Fruit fly (Drosophila melanogaster) whole organism, embryonic: Measurements from ENCODE around the gene CG42835.

ENCODE experiments used
- Atf-2 ChIP-seq: fragments of 200-800 bp; sonication (Bioruptor generic); optimal IDR thresholded peaks from 2 replicates; lab custom pipeline; 2016; ENCODE audit warnings: missing biosample characterization, missing genetic modification characterization
- CG10209 ChIP-seq: fragments of 200-800 bp; sonication (Bioruptor generic); optimal IDR thresholded peaks from 3 replicates; lab custom pipeline; 2017; ENCODE audit warnings: missing biosample characterization, mild to moderate bottlenecking, missing genetic modification characterization, missing genetic modification reagents
- CG10267 ChIP-seq: fragments of 200-800 bp; sonication (Bioruptor generic); optimal IDR thresholded peaks from 2 replicates; lab custom pipeline; 2018; ENCODE audit warnings: missing biosample characterization, mild to moderate bottlenecking, missing genetic modification characterization, moderate library complexity
- CG12942 ChIP-seq: fragments of 200-800 bp; sonication (Bioruptor generic); optimal IDR thresholded peaks from 3 replicates; lab custom pipeline; 2016; ENCODE audit warnings: missing biosample characterization, missing genetic modification characterization
- CG13296 ChIP-seq: fragments of 200-800 bp; sonication (Bioruptor generic); optimal IDR thresholded peaks from 3 replicates; lab custom pipeline; 2018; ENCODE audit warnings: missing biosample characterization, mild to moderate bottlenecking, missing genetic modification characterization
- CG14050 ChIP-seq: fragments of 200-800 bp; sonication (Bioruptor generic); IDR thresholded peaks from 3 replicates; pipeline ENCODE4 v1.3.6; 2022; ENCODE audit warnings: missing biosample characterization, missing genetic modification characterization
- CG15011 ChIP-seq: fragments of 200-800 bp; sonication (Bioruptor generic); optimal IDR thresholded peaks from 3 replicates; lab custom pipeline; 2018; ENCODE audit warnings: missing biosample characterization, mild to moderate bottlenecking, missing genetic modification characterization
- CG15601 ChIP-seq: fragments of 200-800 bp; sonication (Bioruptor generic); optimal IDR thresholded peaks from 3 replicates; lab custom pipeline; 2019; ENCODE audit warnings: missing biosample characterization, mild to moderate bottlenecking, missing genetic modification characterization, moderate library complexity
- CG16813 ChIP-seq: fragments of 200-800 bp; sonication (Bioruptor generic); IDR thresholded peaks from 3 replicates; pipeline ENCODE4 v1.3.6; 2022; ENCODE audit warnings: missing biosample characterization, missing genetic modification characterization; ENCODE audit not compliant: partially characterized antibody
- CG17186 ChIP-seq: fragments of 200-800 bp; sonication (Bioruptor generic); optimal IDR thresholded peaks from 3 replicates; lab custom pipeline; 2017; ENCODE audit warnings: missing biosample characterization, missing genetic modification reagents, missing genetic modification characterization
- CG17328 ChIP-seq: fragments of 200-800 bp; sonication (Bioruptor generic); IDR thresholded peaks from 2 replicates; pipeline ENCODE4 v1.3.6; 2022; ENCODE audit warnings: missing biosample characterization, missing genetic modification characterization
- CG17361 ChIP-seq: fragments of 200-800 bp; sonication (Bioruptor generic); IDR thresholded peaks from 3 replicates; pipeline ENCODE4 v1.3.6; 2022; ENCODE audit warnings: missing biosample characterization, missing genetic modification characterization
- CG18764 ChIP-seq: fragments of 200-800 bp; sonication (Bioruptor generic); optimal IDR thresholded peaks from 3 replicates; lab custom pipeline; 2016; ENCODE audit warnings: missing biosample characterization, missing genetic modification characterization
- CG31388 ChIP-seq: fragments of 200-800 bp; sonication (Bioruptor generic); optimal IDR thresholded peaks from 2 replicates; lab custom pipeline; 2016; ENCODE audit warnings: missing biosample characterization, missing genetic modification characterization
- CG34224 ChIP-seq: fragments of 200-800 bp; sonication (Bioruptor generic); IDR thresholded peaks from 3 replicates; pipeline ENCODE4 v1.3.6; 2022; ENCODE audit warnings: missing biosample characterization, missing genetic modification characterization; ENCODE audit not compliant: partially characterized antibody
- CG43689 ChIP-seq: fragments of 200-800 bp; sonication (Bioruptor generic); IDR thresholded peaks from 2 replicates; pipeline ENCODE4 v1.3.6; 2022; ENCODE audit warnings: missing biosample characterization, missing genetic modification characterization
- CG4404 ChIP-seq: fragments of 200-800 bp; sonication (Bioruptor generic); IDR thresholded peaks from 2 replicates; pipeline ENCODE4 v1.3.6; 2022; ENCODE audit warnings: missing biosample characterization, missing genetic modification characterization
- CG5953 ChIP-seq: fragments of 200-800 bp; sonication (Bioruptor generic); IDR thresholded peaks from 2 replicates; pipeline ENCODE4 v1.3.6; 2022; ENCODE audit warnings: missing biosample characterization, missing genetic modification characterization
- CG6791 ChIP-seq: fragments of 200-800 bp; sonication (Bioruptor generic); IDR thresholded peaks from 3 replicates; pipeline ENCODE4 v1.3.6; 2022; ENCODE audit warnings: missing biosample characterization, missing genetic modification characterization; ENCODE audit not compliant: partially characterized antibody
- CG7357 ChIP-seq: fragments of 200-800 bp; sonication (Bioruptor generic); IDR thresholded peaks from 3 replicates; pipeline ENCODE4 v1.3.6; 2022; ENCODE audit warnings: missing biosample characterization, missing genetic modification characterization
- CG8290 ChIP-seq, 3 experiments: fragments of 200-800 bp; sonication (Bioruptor generic); optimal IDR thresholded peaks; 2 replicates each; lab custom pipeline; 2016 to 2019; ENCODE audit warnings: missing biosample characterization in 3 of 3, missing genetic modification characterization in 3 of 3, mild to moderate bottlenecking in 2 of 3, moderate library complexity in 1 of 3
- CG9876 ChIP-seq: fragments of 200-800 bp; sonication (Bioruptor generic); optimal IDR thresholded peaks from 2 replicates; lab custom pipeline; 2016; ENCODE audit warnings: missing biosample characterization, missing genetic modification characterization
- Chrac-16 ChIP-seq: fragments of 200-800 bp; sonication (Bioruptor generic); optimal IDR thresholded peaks from 3 replicates; lab custom pipeline; 2016; ENCODE audit warnings: missing biosample characterization, missing genetic modification characterization
- Dbx ChIP-seq: fragments of 200-800 bp; sonication (Bioruptor generic); IDR thresholded peaks from 3 replicates; pipeline ENCODE4 v1.3.6; 2022; ENCODE audit warnings: missing biosample characterization, missing genetic modification characterization
- Dip2 ChIP-seq: fragments of 200-800 bp; sonication (Bioruptor generic); IDR thresholded peaks from 2 replicates; pipeline ENCODE4 v1.3.6; 2022; ENCODE audit warnings: missing biosample characterization, missing genetic modification characterization
- Ets65A ChIP-seq: fragments of 200-800 bp; sonication (Bioruptor generic); peaks from one replicate; lab custom pipeline; 2016; ENCODE audit warnings: missing biosample characterization, missing genetic modification characterization
- Fer3 ChIP-seq: fragments of 200-800 bp; sonication (Bioruptor generic); optimal IDR thresholded peaks from 2 replicates; lab custom pipeline; 2018; ENCODE audit warnings: missing biosample characterization, mild to moderate bottlenecking, missing genetic modification characterization, moderate library complexity
- HLHmδ ChIP-seq: fragments of 200-800 bp; sonication (Bioruptor generic); optimal IDR thresholded peaks from 2 replicates; lab custom pipeline; 2018; ENCODE audit warnings: missing biosample characterization, mild to moderate bottlenecking, missing genetic modification characterization, moderate library complexity
- Hr39 ChIP-seq: fragments of >200 bp; optimal IDR thresholded peaks from 2 replicates; lab custom pipeline; 2017
- Hr51 ChIP-seq, 2 experiments: fragments of 200-800 bp; sonication (Bioruptor generic); optimal IDR thresholded peaks; 2 replicates in 1 of 2; 3 replicates in 1 of 2; lab custom pipeline; 2016 to 2018; ENCODE audit warnings: missing biosample characterization in 2 of 2, missing genetic modification characterization in 2 of 2, mild to moderate bottlenecking in 1 of 2, moderate library complexity in 1 of 2
- Rfx ChIP-seq: fragments of 200-800 bp; sonication (Bioruptor generic); IDR thresholded peaks from 2 replicates; pipeline ENCODE4 v1.3.6; 2022; ENCODE audit warnings: missing biosample characterization, missing genetic modification characterization
- Side ChIP-seq: fragments of 200-800 bp; sonication (Bioruptor generic); optimal IDR thresholded peaks from 2 replicates; lab custom pipeline; 2016; ENCODE audit warnings: missing biosample characterization, missing genetic modification characterization
- Usf ChIP-seq: fragments of 200-800 bp; sonication (Bioruptor generic); optimal IDR thresholded peaks from 2 replicates; lab custom pipeline; 2017; ENCODE audit warnings: missing genotype, missing biosample characterization, missing genetic modification characterization
- YL-1 ChIP-seq: fragments of 200-800 bp; sonication (Bioruptor generic); optimal IDR thresholded peaks from 3 replicates; lab custom pipeline; 2017; ENCODE audit warnings: missing biosample characterization, mild to moderate bottlenecking, missing genetic modification characterization
- abd-A ChIP-seq: fragments of 200-800 bp; sonication (Bioruptor generic); optimal IDR thresholded peaks from 3 replicates; lab custom pipeline; 2019; ENCODE audit warnings: missing biosample characterization, mild to moderate bottlenecking, missing genetic modification characterization, moderate library complexity
- amos ChIP-seq: fragments of 200-800 bp; sonication (Bioruptor generic); IDR thresholded peaks from 2 replicates; pipeline ENCODE4 v1.3.6; 2022; ENCODE audit warnings: missing biosample characterization, missing genetic modification characterization; ENCODE audit not compliant: partially characterized antibody
- bab2 ChIP-seq: fragments of 200-800 bp; sonication (Bioruptor generic); optimal IDR thresholded peaks from 2 replicates; lab custom pipeline; 2016; ENCODE audit warnings: missing biosample characterization, missing genetic modification characterization
- bcd ChIP-seq: fragments of 200-800 bp; sonication (Bioruptor generic); optimal IDR thresholded peaks from 2 replicates; lab custom pipeline; 2017; ENCODE audit warnings: missing biosample characterization, mild to moderate bottlenecking, missing genetic modification characterization
- crp ChIP-seq, 2 experiments: fragments of 200-800 bp; sonication (Bioruptor generic); optimal IDR thresholded peaks; 2 replicates in 1 of 2; 3 replicates in 1 of 2; lab custom pipeline; 2017; ENCODE audit warnings: missing biosample characterization in 2 of 2, missing genetic modification characterization in 2 of 2, mild to moderate bottlenecking in 1 of 2, moderate library complexity in 1 of 2
- disco-r ChIP-seq: fragments of 200-800 bp; sonication (Bioruptor generic); optimal IDR thresholded peaks from 2 replicates; lab custom pipeline; 2016; ENCODE audit warnings: missing biosample characterization, missing genetic modification characterization
- gce ChIP-seq: fragments of 200-800 bp; sonication (Bioruptor generic); IDR thresholded peaks from 3 replicates; pipeline ENCODE4 v1.3.6; 2022; ENCODE audit warnings: missing biosample characterization, missing genetic modification characterization
- her ChIP-seq: fragments of 200-800 bp; sonication (Bioruptor generic); optimal IDR thresholded peaks from 2 replicates; lab custom pipeline; 2016; ENCODE audit warnings: missing biosample characterization, missing genetic modification characterization
- jing ChIP-seq: fragments of 200-800 bp; sonication (Bioruptor generic); optimal IDR thresholded peaks from 2 replicates; lab custom pipeline; 2018; ENCODE audit warnings: missing biosample characterization, mild to moderate bottlenecking, missing genetic modification characterization
- pan ChIP-seq, 4 experiments: fragments of >200 bp in 3 of 4; fragments of 200-800 bp in 1 of 4; sonication (Bioruptor generic) in 1 of 4; optimal IDR thresholded peaks in 3 of 4; IDR thresholded peaks in 1 of 4; 2 replicates each; pipeline versions ENCODE4 v1.3.6 to Lab custom; 2017 to 2022; ENCODE audit warnings: missing biosample characterization in 2 of 4, missing genetic modification characterization in 2 of 4, mixed read lengths in 1 of 4
- pho ChIP-seq: fragments of 200-800 bp; sonication (Bioruptor generic); optimal IDR thresholded peaks from 2 replicates; lab custom pipeline; 2016; ENCODE audit warnings: missing biosample characterization, missing genetic modification characterization
- sens-2 ChIP-seq: fragments of 200-800 bp; sonication (Bioruptor generic); IDR thresholded peaks from 2 replicates; pipeline ENCODE4 v1.3.6; 2022; ENCODE audit warnings: missing biosample characterization, missing genetic modification characterization
- toy ChIP-seq: fragments of 200-800 bp; sonication (Bioruptor generic); IDR thresholded peaks from 2 replicates; pipeline ENCODE4 v1.3.6; 2022; ENCODE audit warnings: missing biosample characterization, missing genetic modification characterization
- unc-4 ChIP-seq: fragments of 200-800 bp; sonication (Bioruptor generic); IDR thresholded peaks from 2 replicates; pipeline ENCODE4 v1.3.6; 2022; ENCODE audit warnings: missing biosample characterization, missing genetic modification characterization; ENCODE audit not compliant: partially characterized antibody

CG42835 gene

DNA sequence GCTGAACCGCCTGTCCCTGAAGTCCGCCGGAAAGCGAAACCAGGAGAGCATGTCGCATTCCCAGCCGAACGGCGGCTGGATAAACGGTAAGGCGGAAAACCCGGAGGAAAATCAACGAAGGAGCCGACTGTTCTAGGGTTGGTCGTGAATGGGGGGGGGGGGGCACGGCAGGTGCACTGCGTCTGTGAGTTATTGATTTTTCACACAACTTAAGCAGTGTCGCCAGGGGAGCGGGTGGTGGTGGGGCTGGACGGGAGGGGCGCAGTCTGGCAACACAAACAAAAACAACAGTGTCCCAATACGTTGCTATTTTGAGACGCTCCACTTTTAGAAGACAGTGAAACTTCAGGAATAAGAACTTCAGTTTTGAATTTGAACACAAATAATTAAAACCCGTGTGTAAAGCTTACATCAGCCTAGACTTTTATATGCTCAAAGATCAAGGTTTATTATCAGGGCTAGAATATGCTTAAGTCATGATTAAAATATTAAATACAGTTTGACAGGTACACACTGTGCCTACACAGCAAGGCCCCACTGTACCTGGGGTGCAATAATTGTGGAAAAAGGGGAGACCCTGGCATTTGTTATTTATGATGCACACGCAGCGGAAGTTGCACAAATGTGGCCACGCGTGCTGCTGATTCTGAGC lies 34.1 kb upstream of the CG42835 start (continued):
- TF ChIP-seq HLHmδ (GFP tag; lab: Kevin White, UChicago), result no peak
- no peak for TF ChIP-seq CG16813
- TF ChIP-seq CG17361, result peak; percentile 63; the same call in 2 of the 3 replicates
- TF ChIP-seq CG6791, result no peak
- TF ChIP-seq Ets65A (GFP tag; lab: Kevin White, UChicago), result peak; percentile 96
- TF ChIP-seq pan (optimal IDR thresholded peaks at IDR 0.05; lab: Kevin White, UChicago), result no peak
- TF ChIP-seq pan (GFP tag; optimal IDR thresholded peaks at IDR 0.05 in 1 of 2, IDR thresholded peaks at IDR 0.05 in 1 of 2), result peak in 1 of 2 experiments; percentile 76
- no peak for TF ChIP-seq Hr39 (lab: Kevin White, UChicago)
- no peak for TF ChIP-seq CG15011 (GFP tag; lab: Kevin White, UChicago)
- no peak for TF ChIP-seq Atf-2 (GFP tag; lab: Kevin White, UChicago)
- 0 out of 3 replicates have a peak, but pooled peaks have one; percentile 70 for TF ChIP-seq gce (GFP tag; lab: Robert Waterston, UW)
- TF ChIP-seq CG4404 (GFP tag; lab: Robert Waterston, UW), result peak; percentile 49; the same call in 1 of the 2 replicates
- TF ChIP-seq Hr51 (GFP tag; optimal IDR thresholded peaks at IDR 0.05; lab: Kevin White, UChicago), result peak in 1 of 2 experiments; percentile 72
- TF ChIP-seq crp (GFP tag; optimal IDR thresholded peaks at IDR 0.05; lab: Kevin White, UChicago), result no peak
- TF ChIP-seq bab2 (GFP tag; lab: Kevin White, UChicago), result peak; percentile 46
- peak; percentile 37 for TF ChIP-seq Side
- no peak for TF ChIP-seq toy (GFP tag; lab: Robert Waterston, UW)
- no peak for TF ChIP-seq abd-A (tag; lab: Kevin White, UChicago)
- TF ChIP-seq CG13296 (GFP tag; lab: Kevin White, UChicago), result peak; percentile 1
- no peak for TF ChIP-seq her (GFP tag; lab: Kevin White, UChicago)
- TF ChIP-seq unc-4 (GFP tag; lab: Robert Waterston, UW), result no peak
- peak; percentile 65 for TF ChIP-seq bcd
- peak; percentile 57; the same call in 1 of the 3 replicates for TF ChIP-seq CG7357 (GFP tag; lab: Robert Waterston, UW)
- TF ChIP-seq CG12942 (GFP tag; lab: Kevin White, UChicago), result no peak
- no peak for TF ChIP-seq disco-r (GFP tag; lab: Kevin White, UChicago)
- 0 out of 3 replicates have a peak, but pooled peaks have one; percentile 20 for TF ChIP-seq Dbx (GFP tag; lab: Robert Waterston, UW)
- no peak for TF ChIP-seq Dip2 (GFP tag; lab: Robert Waterston, UW)
- peak; percentile 11 for TF ChIP-seq CG8290 (GFP tag; optimal IDR thresholded peaks at IDR 0.05; lab: Kevin White, UChicago)
- peak in 1 of 2 experiments; percentile 63 for TF ChIP-seq CG8290 (tag; optimal IDR thresholded peaks at IDR 0.05; lab: Kevin White, UChicago)
- TF ChIP-seq YL-1 (GFP tag; lab: Kevin White, UChicago), result peak; percentile 32
- TF ChIP-seq sens-2 (GFP tag; lab: Robert Waterston, UW), result peak; percentile 60
- TF ChIP-seq amos (GFP tag; lab: Robert Waterston, UW), result no peak
- TF ChIP-seq CG17186, result peak; percentile 22
- peak; percentile 78 for TF ChIP-seq CG5953
- peak; percentile 39 for TF ChIP-seq CG18764
- TF ChIP-seq CG14050 (GFP tag; lab: Robert Waterston, UW), result peak; percentile 68
- peak; percentile 47 for TF ChIP-seq Chrac-16 (GFP tag; lab: Kevin White, UChicago)
- TF ChIP-seq CG10267, result peak; percentile 34
- TF ChIP-seq Rfx (GFP tag; lab: Robert Waterston, UW), result peak; percentile 43; the same call in 1 of the 2 replicates
- peak; percentile 40 for TF ChIP-seq jing (GFP tag; lab: Kevin White, UChicago)
- TF ChIP-seq CG34224 (GFP tag; lab: Robert Waterston, UW), result no peak
- peak; percentile 59 for TF ChIP-seq CG15601
- peak; percentile 65 for TF ChIP-seq Fer3 (tag; lab: Kevin White, UChicago)
- peak; percentile 44 for TF ChIP-seq CG10209
- TF ChIP-seq CG43689 (GFP tag; lab: Robert Waterston, UW), result peak; percentile 47; the same call in 1 of the 2 replicates
- no peak for TF ChIP-seq CG9876 (GFP tag; lab: Kevin White, UChicago)
- TF ChIP-seq Usf (GFP tag; lab: Kevin White, UChicago), result peak; percentile 18
- TF ChIP-seq pho (GFP tag; lab: Kevin White, UChicago), result no peak
- TF ChIP-seq CG31388 (GFP tag; lab: Kevin White, UChicago), result no peak
- TF ChIP-seq CG17328 (GFP tag; lab: Robert Waterston, UW), result peak; percentile 84
